Fruit fly (Drosophila melanogaster): Measurements from ENCODE around the gene CG14401.

The CG14401 gene

DNA sequence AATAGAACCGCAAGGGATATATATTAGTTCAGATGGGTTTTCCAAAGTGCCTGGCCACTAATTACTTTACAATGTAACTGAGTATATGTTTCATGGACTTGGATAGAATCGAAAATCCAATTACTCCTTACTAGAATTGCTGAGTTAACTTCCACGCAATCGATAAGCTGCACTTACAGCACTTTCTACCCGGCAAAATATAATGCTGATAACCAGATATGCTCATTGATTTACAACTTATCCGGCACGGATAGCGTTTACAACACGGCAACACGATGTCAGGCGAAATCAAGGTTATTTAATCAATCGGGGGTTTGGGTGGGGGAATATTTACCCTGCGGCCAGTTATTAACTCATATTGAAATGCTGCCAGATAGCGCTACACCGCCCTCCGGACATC is 43.9 kb downstream of the CG14401 start:
- TF ChIP-seq EcR (GFP tag; optimal IDR thresholded peaks at IDR 0.05) (no peak), CG8478 (optimal IDR thresholded peaks at IDR 0.05) (no peak), pan (optimal IDR thresholded peaks at IDR 0.05) (no peak), usp (GFP tag; optimal IDR thresholded peaks at IDR 0.05) (no peak), Dll (optimal IDR thresholded peaks at IDR 0.05) (no peak), psq (optimal IDR thresholded peaks at IDR 0.05) (no peak)

dm6 chr2L:20915224-20915623 is 45.6 kb downstream of the CG14401 start:
- no peak for TF ChIP-seq pan (optimal IDR thresholded peaks at IDR 0.05)
- no peak for TF ChIP-seq EcR (GFP tag; optimal IDR thresholded peaks at IDR 0.05)
- no peak for TF ChIP-seq CG8478 (optimal IDR thresholded peaks at IDR 0.05)
- TF ChIP-seq psq (optimal IDR thresholded peaks at IDR 0.05): no peak
- TF ChIP-seq usp (GFP tag; optimal IDR thresholded peaks at IDR 0.05): no peak
- TF ChIP-seq Dll (optimal IDR thresholded peaks at IDR 0.05): no peak

DNA sequence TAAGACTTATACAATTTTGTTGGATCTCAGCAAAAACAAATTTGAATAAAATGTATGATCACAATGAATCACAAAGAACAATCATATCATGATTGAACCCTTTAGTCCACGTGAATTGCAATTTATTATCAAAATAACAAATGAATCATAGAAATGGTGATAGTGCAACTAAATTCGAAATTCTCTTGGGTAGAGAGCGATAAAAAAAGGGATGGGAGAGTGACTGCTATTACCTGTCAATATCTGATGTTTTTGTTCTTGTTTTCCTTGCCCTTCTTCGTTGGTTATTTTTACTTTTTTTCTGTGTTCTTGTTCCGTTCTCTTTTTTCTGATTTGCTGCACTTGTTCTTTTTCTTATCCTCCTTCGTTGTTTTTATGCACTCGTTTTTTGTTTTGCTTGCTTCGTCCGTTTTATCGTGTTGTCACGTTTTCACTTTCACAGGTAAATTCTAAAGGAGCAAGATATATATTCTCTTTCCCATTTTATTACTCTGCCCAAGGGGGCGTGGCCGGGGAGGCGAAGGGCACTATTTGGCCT is 47.1 kb downstream of the CG14401 start:
- no peak for TF ChIP-seq Dll (optimal IDR thresholded peaks at IDR 0.05)
- TF ChIP-seq pan (optimal IDR thresholded peaks at IDR 0.05): no peak
- TF ChIP-seq CG8478 (optimal IDR thresholded peaks at IDR 0.05): no peak
- TF ChIP-seq psq (optimal IDR thresholded peaks at IDR 0.05): no peak
- TF ChIP-seq usp (GFP tag; optimal IDR thresholded peaks at IDR 0.05): no peak
- no peak for TF ChIP-seq EcR (GFP tag; optimal IDR thresholded peaks at IDR 0.05)

DNA sequence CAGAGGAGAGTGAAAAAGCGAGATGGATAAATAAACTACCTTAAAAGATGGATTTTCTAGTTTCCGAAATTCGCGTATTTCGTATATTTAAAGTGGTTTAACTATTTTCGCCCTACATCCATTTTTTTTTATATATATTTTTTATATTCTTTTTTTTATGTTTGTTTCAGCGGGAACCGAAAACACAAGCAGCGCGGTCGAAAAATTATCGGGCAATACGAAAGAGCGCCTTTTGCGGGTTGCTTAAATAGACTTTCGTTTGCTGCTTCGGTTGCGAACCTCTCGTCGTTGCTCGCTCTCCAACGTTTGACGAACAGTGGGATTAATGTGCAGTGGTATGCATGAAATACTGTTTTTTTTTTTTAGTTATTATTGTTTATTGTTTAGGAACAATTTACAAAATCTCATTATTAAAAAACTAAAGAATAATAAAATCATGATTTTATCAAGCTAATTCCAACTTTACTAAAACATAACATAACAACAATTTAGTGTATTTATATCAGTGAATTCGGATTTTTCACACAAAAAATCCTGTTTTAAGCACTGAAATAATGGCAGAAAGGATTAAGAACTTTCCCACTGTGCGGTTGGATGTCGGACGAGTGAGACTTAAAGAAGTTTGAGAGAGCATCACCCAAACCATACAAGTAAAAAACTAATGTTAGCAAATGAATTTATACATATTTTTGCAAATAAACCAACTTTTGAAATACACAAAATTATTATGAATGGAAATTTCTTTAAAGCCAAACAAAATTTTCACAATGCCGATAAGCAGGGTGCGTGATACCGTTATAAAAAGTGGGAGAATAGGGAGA is 47.8 kb downstream of the CG14401 start:
- TF ChIP-seq CG8478 (optimal IDR thresholded peaks at IDR 0.05) (no peak), pan (optimal IDR thresholded peaks at IDR 0.05) (no peak), EcR (GFP tag; optimal IDR thresholded peaks at IDR 0.05) (no peak), Dll (optimal IDR thresholded peaks at IDR 0.05) (no peak), usp (GFP tag; optimal IDR thresholded peaks at IDR 0.05) (no peak), psq (optimal IDR thresholded peaks at IDR 0.05) (no peak)

dm6 chr2L:20918056-20918674 is 48.5 kb downstream of the CG14401 start:
- TF ChIP-seq EcR (GFP tag; optimal IDR thresholded peaks at IDR 0.05): no peak
- no peak for TF ChIP-seq psq (optimal IDR thresholded peaks at IDR 0.05)
- TF ChIP-seq usp (GFP tag; optimal IDR thresholded peaks at IDR 0.05): no peak
- TF ChIP-seq pan (optimal IDR thresholded peaks at IDR 0.05): no peak
- TF ChIP-seq Dll (optimal IDR thresholded peaks at IDR 0.05): no peak
- no peak for TF ChIP-seq CG8478 (optimal IDR thresholded peaks at IDR 0.05)

DNA sequence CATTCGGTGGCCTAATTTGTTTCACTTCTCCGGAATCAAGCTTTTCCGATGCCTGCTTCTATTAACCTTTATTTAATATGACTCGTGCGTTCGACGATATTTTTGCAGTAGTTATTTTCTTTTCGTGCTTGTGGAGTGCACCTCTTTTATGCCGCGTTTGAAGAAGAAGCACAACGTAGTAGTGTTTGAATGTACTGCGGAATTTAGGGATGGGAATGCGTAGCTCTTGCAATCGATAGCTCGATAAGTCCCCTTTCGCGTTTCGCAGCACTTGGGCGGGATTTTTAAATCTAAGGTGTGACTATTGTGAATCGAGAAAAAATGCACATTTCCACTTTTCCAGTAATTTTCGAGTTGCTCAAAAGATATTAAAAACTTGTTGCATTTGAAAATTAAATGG is 49.1 kb downstream of the CG14401 start, which contains the start of the genes CG43739 and sky:
CG43739 (minus strand) TSS at position 199 of the 400 bp plus-strand sequence.
sky (minus strand) TSS at position 199 of the 400 bp plus-strand sequence.
- TF ChIP-seq EcR (GFP tag; optimal IDR thresholded peaks at IDR 0.05): no peak
- TF ChIP-seq CG8478 (optimal IDR thresholded peaks at IDR 0.05): no peak
- TF ChIP-seq usp (GFP tag; optimal IDR thresholded peaks at IDR 0.05): no peak
- no peak for TF ChIP-seq psq (optimal IDR thresholded peaks at IDR 0.05)
- no peak for TF ChIP-seq Dll (optimal IDR thresholded peaks at IDR 0.05)
- no peak for TF ChIP-seq pan (optimal IDR thresholded peaks at IDR 0.05)
